Fruit fly (Drosophila melanogaster): ENCODE measurements around the gene Ugt303A1.
A peak's percentile ranks its signal among the peaks of the same experiment; 100 is the strongest.

DNA sequence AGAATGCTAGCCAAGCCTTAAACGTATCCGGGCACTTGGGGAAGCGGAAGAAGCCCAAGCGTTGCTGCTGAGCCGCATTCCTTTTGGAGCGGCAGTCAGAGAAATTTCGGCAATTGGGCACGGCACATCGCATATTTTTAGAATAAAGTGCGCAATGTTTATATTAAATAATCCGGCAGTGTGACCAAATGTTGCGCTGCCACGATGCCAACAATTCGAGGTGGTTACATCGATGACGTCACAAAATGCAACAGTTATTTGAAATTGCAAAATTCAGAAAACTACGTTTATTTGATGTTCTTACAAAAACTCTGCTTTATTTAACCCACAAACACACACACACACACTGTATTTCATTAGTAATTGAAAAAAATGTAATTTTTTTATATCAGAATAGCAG is 44.6 kb downstream of the Ugt303A1 start, which contains the start of gene CG6689:
- TF ChIP-seq Mnt (GFP tag; optimal IDR thresholded peaks at IDR 0.05) = peak; percentile 13
- no peak for TF ChIP-seq cic (GFP tag; optimal IDR thresholded peaks at IDR 0.05)
- no peak for TF ChIP-seq cnc (optimal IDR thresholded peaks at IDR 0.05)
- no peak for TF ChIP-seq CG33017 (tag; optimal IDR thresholded peaks at IDR 0.05)
- no peak for TF ChIP-seq ovo (GFP tag; optimal IDR thresholded peaks at IDR 0.05)
- no peak for TF ChIP-seq CG1620 (GFP tag; optimal IDR thresholded peaks at IDR 0.05)
- TF ChIP-seq Hr96 (GFP tag; optimal IDR thresholded peaks at IDR 0.05) = no peak
- no peak for TF ChIP-seq kay (GFP tag; ENCODE audit: borderline replicate concordance)
- no peak for TF ChIP-seq CG14711 (tag; optimal IDR thresholded peaks at IDR 0.05)
- TF ChIP-seq toe (GFP tag; optimal IDR thresholded peaks at IDR 0.05) = no peak
